Fruit fly (Drosophila melanogaster) whole organism, wandering third instar larva: ENCODE data around the gene CG17917.

ENCODE experiments used
- Myc ChIP-seq: fragments of >200 bp; optimal IDR thresholded peaks from 2 replicates; lab custom pipeline; 2017
- pan ChIP-seq: fragments of >200 bp; optimal IDR thresholded peaks from 2 replicates; lab custom pipeline; 2017
- psq ChIP-seq: fragments of 200-800 bp; sonication (Bioruptor generic); optimal IDR thresholded peaks from 3 replicates; lab custom pipeline; 2017; ENCODE audit warnings: missing biosample characterization, mild to moderate bottlenecking, missing genetic modification characterization, moderate library complexity

dm6 chr3R:6351181-6351580 lies 9.4 kb downstream of the CG17917 start:
- TF ChIP-seq pan (no peak), psq (no peak), Myc (lab: Kevin White, UChicago) (no peak)
